Worm (Caenorhabditis elegans): ENCODE measurements around the gene fbxa-43.

fbxa-43 gene

DNA sequence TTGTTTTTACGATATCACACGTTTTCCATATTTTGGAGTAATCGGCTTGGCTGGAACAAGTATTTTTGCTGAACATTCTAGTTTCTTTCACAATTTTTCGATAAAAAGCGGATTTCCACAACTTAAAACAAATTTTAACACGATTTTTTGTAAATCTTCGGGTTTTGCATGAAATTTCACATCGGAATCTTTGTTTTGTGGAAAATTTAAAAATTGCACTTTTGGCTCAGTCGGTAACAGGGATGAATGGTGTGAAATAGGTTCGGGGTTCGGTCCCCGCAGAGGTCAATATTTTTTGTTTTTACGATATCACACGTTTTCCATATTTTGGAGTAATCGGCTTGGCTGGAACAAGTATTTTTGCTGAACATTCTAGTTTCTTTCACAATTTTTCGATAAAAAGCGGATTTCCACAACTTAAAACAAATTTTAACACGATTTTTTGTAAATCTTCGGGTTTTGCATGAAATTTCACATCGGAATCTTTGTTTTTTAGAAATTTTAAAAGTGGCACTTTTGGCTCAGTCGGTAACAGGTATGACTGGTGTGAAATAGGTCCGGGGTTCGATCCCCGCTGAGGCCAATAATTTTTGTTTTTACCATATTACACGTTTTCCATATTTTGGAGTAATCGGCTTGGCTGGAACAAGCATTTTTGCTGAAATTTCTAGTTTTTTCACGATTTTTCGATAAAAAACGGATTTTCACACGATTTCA, 31.6 kb upstream of the fbxa-43 start:
- peak; percentile 7 for TF ChIP-seq lsl-1 (GFP tag; optimal IDR thresholded peaks at IDR 0.05)
- TF ChIP-seq tbp1 (GFP tag; optimal IDR thresholded peaks at IDR 0.05) = peak; percentile 82
- TF ChIP-seq B0261.1 (tag; optimal IDR thresholded peaks at IDR 0.05) = peak; percentile 62
- peak; percentile 65; the same call in 1 of the 2 replicates for TF ChIP-seq lin-26 (GFP tag; IDR thresholded peaks at IDR 0.05)
- peak; percentile 26 for TF ChIP-seq rpc-1 (optimal IDR thresholded peaks at IDR 0.05)
- peak; percentile 67 for TF ChIP-seq rpc-1 (tag; optimal IDR thresholded peaks at IDR 0.05)
- peak; percentile 29; the same call in 1 of the 2 replicates for TF ChIP-seq hmg-1.2 (GFP tag; IDR thresholded peaks at IDR 0.05)
- 0 out of 2 replicates have a peak, but pooled peaks have one; percentile 13 for TF ChIP-seq mcd-1 (GFP tag; IDR thresholded peaks at IDR 0.05)

DNA sequence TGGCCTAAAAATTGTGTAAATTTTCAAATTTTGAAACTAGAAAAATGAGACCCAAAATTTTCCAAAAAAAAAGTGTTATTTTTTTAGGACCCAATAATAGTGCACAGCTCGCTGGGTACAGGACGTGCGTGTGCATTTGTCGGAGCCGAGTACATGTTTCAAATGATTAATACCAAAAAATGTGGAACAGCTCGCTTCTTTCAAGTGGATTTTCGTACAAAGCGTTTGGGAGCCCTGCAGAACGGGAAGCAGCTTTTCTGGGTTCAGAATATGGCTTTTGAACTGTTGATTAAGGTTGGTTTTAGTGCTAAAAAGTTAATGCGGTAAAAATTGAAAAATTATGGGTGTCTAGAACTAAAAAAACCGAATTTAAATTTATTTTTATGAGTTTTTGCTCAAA, 29.5 kb upstream of the fbxa-43 start:
- TF ChIP-seq ztf-6 (GFP tag; IDR thresholded peaks at IDR 0.05) = no peak
- no peak for TF ChIP-seq snpc-1.1 (tag; optimal IDR thresholded peaks at IDR 0.05; ENCODE audit: insufficient read depth)
- no peak for TF ChIP-seq rcor-1 (GFP tag; IDR thresholded peaks at IDR 0.05)
- TF ChIP-seq ceh-91 (GFP tag; IDR thresholded peaks at IDR 0.05) = no peak
- no peak for TF ChIP-seq ama-1 (optimal IDR thresholded peaks at IDR 0.05)
- TF ChIP-seq ama-1 (GFP tag; optimal IDR thresholded peaks at IDR 0.05) = no peak
- TF ChIP-seq aptf-3 (GFP tag; IDR thresholded peaks at IDR 0.05) = no peak
- no peak for TF ChIP-seq egrh-3 (GFP tag; IDR thresholded peaks at IDR 0.05)
- TF ChIP-seq hmg-20 (GFP tag; IDR thresholded peaks at IDR 0.05) = no peak
- TF ChIP-seq Y67H2A.10 (GFP tag; conservative IDR thresholded peaks at IDR 0.05) = no peak
- no peak for TF ChIP-seq somi-1 (GFP tag; optimal IDR thresholded peaks at IDR 0.05)
- TF ChIP-seq tbx-9 (tag; optimal IDR thresholded peaks at IDR 0.05; ENCODE audit: borderline replicate concordance) = no peak
- TF ChIP-seq ztf-25 (GFP tag; IDR thresholded peaks at IDR 0.05) = no peak
- TF ChIP-seq sptf-2 (GFP tag; optimal IDR thresholded peaks at IDR 0.05) = no peak
- TF ChIP-seq D2030.7 (GFP tag; IDR thresholded peaks at IDR 0.05) = no peak

DNA sequence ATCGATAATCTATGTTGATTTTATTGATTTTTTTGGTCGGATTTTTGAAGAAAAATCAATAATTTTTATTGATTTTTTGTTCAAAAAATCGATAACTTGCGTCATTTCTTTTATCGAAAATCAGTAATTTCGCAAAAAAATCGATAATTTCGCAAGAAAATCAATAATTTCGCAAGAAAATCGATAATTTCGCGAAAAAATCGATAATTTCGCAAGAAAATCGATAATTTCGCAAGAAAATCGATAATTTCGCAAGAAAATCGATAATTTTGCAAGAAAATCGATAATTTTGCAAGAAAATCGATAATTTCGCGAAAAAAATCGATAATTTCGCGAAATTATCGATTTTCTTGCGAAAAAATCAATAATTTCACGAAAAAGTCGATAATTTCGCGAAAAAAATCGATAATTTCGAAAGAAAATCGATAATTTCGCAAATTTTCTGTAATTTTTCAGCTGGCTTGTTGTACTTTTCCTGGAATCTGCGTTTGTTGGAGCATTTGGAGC, 24.6 kb upstream of the fbxa-43 start:
- TF ChIP-seq Y79H2A.3 (GFP tag; conservative IDR thresholded peaks at IDR 0.05) = no peak
- no peak for TF ChIP-seq D2030.7 (GFP tag; IDR thresholded peaks at IDR 0.05)
- TF ChIP-seq lsl-1 (GFP tag; optimal IDR thresholded peaks at IDR 0.05) = no peak
- TF ChIP-seq snpc-1.1 (tag; optimal IDR thresholded peaks at IDR 0.05; ENCODE audit: insufficient read depth) = no peak
- no peak for TF ChIP-seq Y53F4B.3 (GFP tag; IDR thresholded peaks at IDR 0.05)
- TF ChIP-seq ccch-3 (GFP tag; optimal IDR thresholded peaks at IDR 0.05) = no peak
- no peak for TF ChIP-seq snpc-3.4 (tag; optimal IDR thresholded peaks at IDR 0.05)
- no peak for TF ChIP-seq ceh-27 (GFP tag; optimal IDR thresholded peaks at IDR 0.05)
- TF ChIP-seq hmg-20 (GFP tag; IDR thresholded peaks at IDR 0.05) = no peak
- no peak for TF ChIP-seq chd-7 (tag; optimal IDR thresholded peaks at IDR 0.05)
- TF ChIP-seq hsf-1 (GFP tag; IDR thresholded peaks at IDR 0.05) = no peak
- no peak for TF ChIP-seq dpff-1 (tag; optimal IDR thresholded peaks at IDR 0.05)
- TF ChIP-seq him-1 (tag; optimal IDR thresholded peaks at IDR 0.05) = no peak
- no peak for TF ChIP-seq ama-1 (optimal IDR thresholded peaks at IDR 0.05)
- TF ChIP-seq ama-1 (GFP tag; optimal IDR thresholded peaks at IDR 0.05) = no peak

Measured in whole organism, young adult.